Worm (Caenorhabditis elegans): ENCODE measurements around the gene R08F11.4.

ce11 chrV:3760839-3761238 is 44.5 kb downstream of the R08F11.4 start, which contains the start of gene oac-55:
- TF ChIP-seq nhr-23 (tag; optimal IDR thresholded peaks at IDR 0.05) (no peak), nhr-77 (tag; optimal IDR thresholded peaks at IDR 0.05) (no peak), sea-2 (GFP tag; optimal IDR thresholded peaks at IDR 0.05) (no peak), hmg-11 (tag; optimal IDR thresholded peaks at IDR 0.05) (no peak), nhr-237 (tag; optimal IDR thresholded peaks at IDR 0.05) (no peak), R02D3.7 (tag; optimal IDR thresholded peaks at IDR 0.05) (no peak)
